Worm (Caenorhabditis elegans): ENCODE results near the gene ttm-1.

DNA sequence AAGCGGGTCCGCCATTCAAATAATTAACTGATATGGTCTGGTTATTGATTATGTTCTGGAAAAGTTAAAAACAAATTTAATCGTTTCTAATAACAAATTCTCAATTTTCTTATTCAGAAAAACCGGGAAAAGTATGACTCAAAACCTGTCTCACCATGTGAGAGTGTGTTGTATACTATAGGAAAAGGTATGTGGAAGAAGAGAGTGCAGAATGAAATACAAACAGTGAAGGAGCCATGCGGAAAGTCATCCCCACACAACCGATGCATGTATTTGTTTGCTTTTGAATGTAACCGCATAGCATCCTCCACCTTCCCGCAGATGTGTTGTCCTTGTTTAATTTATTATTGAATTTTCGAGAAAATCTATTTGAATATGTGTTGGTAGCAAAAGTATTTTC, 33.7 kb upstream of the ttm-1 start, which contains the start of gene ZK1010.8:
- no peak for TF ChIP-seq ztf-25 (GFP tag; IDR thresholded peaks at IDR 0.05)
- no peak for TF ChIP-seq hsf-1 (GFP tag; IDR thresholded peaks at IDR 0.05)
- TF ChIP-seq B0261.1 (tag; optimal IDR thresholded peaks at IDR 0.05) = no peak
- TF ChIP-seq ztf-6 (GFP tag; IDR thresholded peaks at IDR 0.05) = no peak
- TF ChIP-seq snpc-4 (GFP tag; optimal IDR thresholded peaks at IDR 0.05) = no peak
- no peak for TF ChIP-seq snpc-4 (tag; optimal IDR thresholded peaks at IDR 0.05)
- TF ChIP-seq nhr-120 (GFP tag; IDR thresholded peaks at IDR 0.05) = no peak
- no peak for TF ChIP-seq mcd-1 (GFP tag; IDR thresholded peaks at IDR 0.05)
- no peak for TF ChIP-seq repo-1 (tag; optimal IDR thresholded peaks at IDR 0.05)
- TF ChIP-seq Y67H2A.10 (GFP tag; conservative IDR thresholded peaks at IDR 0.05) = no peak
- TF ChIP-seq nhr-80 (tag; optimal IDR thresholded peaks at IDR 0.05) = no peak
- TF ChIP-seq nfya-1 (tag; optimal IDR thresholded peaks at IDR 0.05; ENCODE audit: borderline replicate concordance, insufficient read depth) = no peak
- no peak for TF ChIP-seq F57A8.1 (GFP tag; optimal IDR thresholded peaks at IDR 0.05)
- no peak for TF ChIP-seq tbp1 (GFP tag; optimal IDR thresholded peaks at IDR 0.05)
- TF ChIP-seq let-607 (tag; optimal IDR thresholded peaks at IDR 0.05) = no peak

All from whole organism, young adult.